Fruit fly (Drosophila melanogaster): ENCODE measurements around the gene cdm.

The cdm gene

DNA sequence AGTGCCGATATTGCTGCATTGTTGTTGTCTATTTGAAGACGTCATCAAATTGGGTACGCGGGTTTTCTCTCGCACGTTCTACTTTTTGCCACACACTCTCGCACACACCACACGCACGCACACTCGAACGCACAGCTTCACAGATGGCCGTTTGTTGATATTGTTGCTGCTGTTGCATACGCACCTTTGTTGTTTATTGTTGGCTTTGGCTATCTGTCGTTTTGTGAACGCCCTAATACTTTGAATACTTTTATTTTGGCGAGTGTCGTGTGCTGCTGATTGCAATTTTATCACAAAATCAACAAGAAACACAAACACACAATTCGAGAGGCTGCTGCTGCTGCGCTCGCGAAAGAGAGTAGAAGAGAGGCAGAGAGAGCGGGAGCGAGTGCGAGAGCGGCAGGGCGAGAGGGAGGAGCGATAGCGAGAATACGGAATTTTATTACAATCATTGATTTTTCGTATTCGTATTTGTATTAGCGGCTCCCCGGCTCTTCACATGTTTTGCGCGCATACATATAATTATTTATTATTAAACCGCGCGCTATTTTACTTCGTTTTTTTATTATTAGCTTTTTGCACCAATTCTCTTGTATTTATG, 15.3 kb upstream of the cdm start (continued):
- no peak for TF ChIP-seq CG31388 (GFP tag; optimal IDR thresholded peaks at IDR 0.05)
- peak; percentile 71 for TF ChIP-seq CG17359 (tag; optimal IDR thresholded peaks at IDR 0.05)
- no peak for TF ChIP-seq bcd (GFP tag; optimal IDR thresholded peaks at IDR 0.05)
- peak; percentile 16 for TF ChIP-seq sima (GFP tag; optimal IDR thresholded peaks at IDR 0.05)
- peak; percentile 94 for TF ChIP-seq onecut (GFP tag; IDR thresholded peaks at IDR 0.05)
- TF ChIP-seq oc (tag; optimal IDR thresholded peaks at IDR 0.05): no peak
- TF ChIP-seq p53 (GFP tag; optimal IDR thresholded peaks at IDR 0.05): peak; percentile 26
- peak; percentile 45 for TF ChIP-seq salm (tag; optimal IDR thresholded peaks at IDR 0.05)
- TF ChIP-seq corto (GFP tag; optimal IDR thresholded peaks at IDR 0.05): peak; percentile 18
- TF ChIP-seq aop (GFP tag; IDR thresholded peaks at IDR 0.05): no peak
- TF ChIP-seq CG6813 (GFP tag; optimal IDR thresholded peaks at IDR 0.05): peak; percentile 58
- TF ChIP-seq exex (tag; optimal IDR thresholded peaks at IDR 0.05): no peak
- TF ChIP-seq CG10543 (GFP tag; optimal IDR thresholded peaks at IDR 0.05): peak; percentile 48
- TF ChIP-seq nom (GFP tag; optimal IDR thresholded peaks at IDR 0.05): peak; percentile 49
- no peak for TF ChIP-seq CG32532 (GFP tag; IDR thresholded peaks at IDR 0.05)
- TF ChIP-seq bigmax (GFP tag; optimal IDR thresholded peaks at IDR 0.05): no peak
- TF ChIP-seq lov (optimal IDR thresholded peaks at IDR 0.05): no peak
- TF ChIP-seq lov (GFP tag; IDR thresholded peaks at IDR 0.05): no peak
- TF ChIP-seq TFAM (GFP tag; optimal IDR thresholded peaks at IDR 0.05): no peak
- TF ChIP-seq Sox100B (GFP tag; optimal IDR thresholded peaks at IDR 0.05): peak; percentile 56
- TF ChIP-seq kni (GFP tag; optimal IDR thresholded peaks at IDR 0.05): peak; percentile 62
- no peak for TF ChIP-seq Ravus (GFP tag; IDR thresholded peaks at IDR 0.05)
- TF ChIP-seq Scr (GFP tag; IDR thresholded peaks at IDR 0.05; ENCODE audit: partially characterized antibody): no peak
- no peak for TF ChIP-seq chif (GFP tag; optimal IDR thresholded peaks at IDR 0.05)
- no peak for TF ChIP-seq gsb-n (tag; optimal IDR thresholded peaks at IDR 0.05)
- TF ChIP-seq MTF-1 (GFP tag; optimal IDR thresholded peaks at IDR 0.05; ENCODE audit: borderline replicate concordance): peak; percentile 48
- TF ChIP-seq CG8290 (GFP tag; optimal IDR thresholded peaks at IDR 0.05): no peak
- peak; percentile 52 to 69 for TF ChIP-seq CG8290 (tag; optimal IDR thresholded peaks at IDR 0.05)

dm6 chr3R:18197802-18198148, 14.5 kb upstream of the cdm start:
- TF ChIP-seq caup (GFP tag; optimal IDR thresholded peaks at IDR 0.05; ENCODE audit: severe bottlenecking) (no peak), Tbp (GFP tag; optimal IDR thresholded peaks at IDR 0.05) (no peak), CG11398 (GFP tag; optimal IDR thresholded peaks at IDR 0.05) (no peak), CG10462 (GFP tag; optimal IDR thresholded peaks at IDR 0.05) (no peak), shn (GFP tag; optimal IDR thresholded peaks at IDR 0.05) (no peak), CG9437 (GFP tag; optimal IDR thresholded peaks at IDR 0.05) (peak; percentile 64), CG3995 (GFP tag; optimal IDR thresholded peaks at IDR 0.05) (no peak), Gug (GFP tag; IDR thresholded peaks at IDR 0.05) (peak; percentile 44; the same call in 3 of the 4 replicates), HmgZ (tag; optimal IDR thresholded peaks at IDR 0.05) (peak; percentile 4), Trl (optimal IDR thresholded peaks at IDR 0.05) (peak in 1 of 2 experiments; percentile 18), Trl (GFP tag; optimal IDR thresholded peaks at IDR 0.05) (no peak), Sry-β (GFP tag; optimal IDR thresholded peaks at IDR 0.05) (peak; percentile 55), CG9609 (GFP tag; optimal IDR thresholded peaks at IDR 0.05) (no peak), CG8290 (GFP tag; optimal IDR thresholded peaks at IDR 0.05) (no peak), CG8290 (tag; optimal IDR thresholded peaks at IDR 0.05) (peak in 1 of 2 experiments; percentile 44), aop (GFP tag; IDR thresholded peaks at IDR 0.05) (no peak), gsb-n (tag; optimal IDR thresholded peaks at IDR 0.05) (no peak), Ets65A (GFP tag) (peak; percentile 19), CG12769 (tag; optimal IDR thresholded peaks at IDR 0.05) (peak; percentile 65), Med (GFP tag) (peak; percentile 48)
